Worm (Caenorhabditis elegans) whole organism, young adult: ENCODE measurements around the gene F56D2.8.

Source experiments
- B0035.1 ChIP-seq: sonication (generic microtip); optimal IDR thresholded peaks from 2 replicates; lab custom pipeline; 2016; ENCODE audit warnings: missing genetic modification characterization, mild to moderate bottlenecking, missing compliant biosample characterization, missing genotype, missing genetic modification reagents
- B0261.1 ChIP-seq: sonication (generic microtip); optimal IDR thresholded peaks from 2 replicates; lab custom pipeline; 2016; ENCODE audit warnings: mild to moderate bottlenecking, missing genetic modification characterization, moderate library complexity, missing compliant biosample characterization
- F23B12.7 ChIP-seq: sonication (generic microtip); optimal IDR thresholded peaks from 2 replicates; lab custom pipeline; 2017; ENCODE audit warnings: missing genetic modification characterization, mild to moderate bottlenecking, missing compliant biosample characterization, antibody characterized with exemption, moderate library complexity; ENCODE audit not compliant: insufficient read depth
- F33H1.4 ChIP-seq: fragments of 200-800 bp; sonication (Bioruptor generic); IDR thresholded peaks from 2 replicates; pipeline ENCODE4 v1.3.6; 2022; ENCODE audit warnings: missing genetic modification reagents, missing genetic modification characterization, missing compliant biosample characterization
- F39B2.1 ChIP-seq: fragments of 200-800 bp; sonication (Bioruptor generic); IDR thresholded peaks from 2 replicates; pipeline ENCODE4 v1.3.6; 2022; ENCODE audit warnings: missing genetic modification reagents, missing genetic modification characterization, missing compliant biosample characterization
- F49E8.2 ChIP-seq: sonication (generic microtip); optimal IDR thresholded peaks from 3 replicates; lab custom pipeline; 2017; ENCODE audit warnings: missing genetic modification characterization, mild to moderate bottlenecking, missing compliant biosample characterization, antibody characterized with exemption, moderate library complexity; ENCODE audit not compliant: insufficient read depth
- K12H6.12 ChIP-seq: fragments of 200-800 bp; sonication (Bioruptor generic); optimal IDR thresholded peaks from 2 replicates; lab custom pipeline; 2018; ENCODE audit warnings: mild to moderate bottlenecking, missing genetic modification characterization, missing compliant biosample characterization
- T07F8.4 ChIP-seq: sonication (generic microtip); optimal IDR thresholded peaks from 2 replicates; lab custom pipeline; 2016; ENCODE audit warnings: mild to moderate bottlenecking, missing genetic modification characterization, moderate library complexity, missing compliant biosample characterization
- Y53F4B.3 ChIP-seq: fragments of 200-800 bp; sonication (Bioruptor generic); IDR thresholded peaks from 2 replicates; pipeline ENCODE4 v1.3.6; 2022; ENCODE audit warnings: missing genetic modification reagents, missing genetic modification characterization, missing compliant biosample characterization
- ZK185.1 ChIP-seq: sonication (generic microtip); optimal IDR thresholded peaks from 2 replicates; lab custom pipeline; 2016; ENCODE audit warnings: mild to moderate bottlenecking, missing genetic modification characterization, missing compliant biosample characterization; ENCODE audit not compliant: poor library complexity, severe bottlenecking
- aptf-2 ChIP-seq: fragments of 200-800 bp; sonication (Bioruptor generic); conservative IDR thresholded peaks from 2 replicates; pipeline ENCODE4 v1.3.6; 2022; ENCODE audit warnings: missing genetic modification reagents, missing genetic modification characterization, missing compliant biosample characterization
- atf-7 ChIP-seq: sonication (generic microtip); optimal IDR thresholded peaks from 2 replicates; lab custom pipeline; 2017; ENCODE audit warnings: mild to moderate bottlenecking, missing genetic modification characterization, missing compliant biosample characterization
- attf-5 ChIP-seq: fragments of 200-800 bp; sonication (Bioruptor generic); optimal IDR thresholded peaks from 2 replicates; lab custom pipeline; 2018; ENCODE audit warnings: mild to moderate bottlenecking, missing genetic modification characterization, missing compliant biosample characterization
- bed-2 ChIP-seq: fragments of 200-800 bp; sonication (Bioruptor generic); IDR thresholded peaks from 2 replicates; pipeline ENCODE4 v1.3.6; 2022; ENCODE audit warnings: missing genetic modification reagents, missing genetic modification characterization, missing compliant biosample characterization
- ccch-3 ChIP-seq: fragments of 200-800 bp; sonication (Bioruptor generic); optimal IDR thresholded peaks from 2 replicates; lab custom pipeline; 2018; ENCODE audit warnings: mild to moderate bottlenecking, missing genetic modification characterization, missing compliant biosample characterization
- cebp-1 ChIP-seq, 2 experiments: fragments of 200-800 bp in 1 of 2; sonication (Bioruptor generic) in 1 of 2; sonication (generic microtip) in 1 of 2; IDR thresholded peaks in 1 of 2; optimal IDR thresholded peaks in 1 of 2; 2 replicates each; pipeline versions ENCODE4 v1.3.6 to Lab custom; 2017 to 2022; ENCODE audit warnings: missing compliant biosample characterization in 2 of 2, missing genetic modification characterization in 2 of 2, mild to moderate bottlenecking in 1 of 2, missing genetic modification reagents in 1 of 2, moderate library complexity in 1 of 2
- ceh-58 ChIP-seq: fragments of 200-800 bp; sonication (Bioruptor generic); IDR thresholded peaks from 2 replicates; pipeline ENCODE4 v1.3.6; 2022; ENCODE audit warnings: missing genetic modification characterization, missing compliant biosample characterization
- ceh-79 ChIP-seq: sonication (generic microtip); optimal IDR thresholded peaks from 2 replicates; lab custom pipeline; 2017; ENCODE audit warnings: mild to moderate bottlenecking, missing genetic modification characterization, missing compliant biosample characterization
- die-1 ChIP-seq: sonication (generic microtip); optimal IDR thresholded peaks from 2 replicates; lab custom pipeline; 2016; ENCODE audit warnings: missing genotype, mild to moderate bottlenecking, missing genetic modification characterization, missing compliant biosample characterization
- egl-44 ChIP-seq: fragments of 200-800 bp; sonication (Bioruptor generic); IDR thresholded peaks from 2 replicates; pipeline ENCODE4 v1.3.6; 2022; ENCODE audit warnings: missing genetic modification reagents, missing genetic modification characterization, missing compliant biosample characterization
- hlh-26 ChIP-seq: fragments of 200-800 bp; sonication (Bioruptor generic); conservative IDR thresholded peaks from 2 replicates; pipeline ENCODE4 v1.3.6; 2022; ENCODE audit warnings: missing genetic modification reagents, missing genetic modification characterization, missing compliant biosample characterization
- hmg-1.2 ChIP-seq: fragments of 200-800 bp; sonication (Bioruptor generic); IDR thresholded peaks from 2 replicates; pipeline ENCODE4 v1.3.6; 2022; ENCODE audit warnings: missing genetic modification reagents, missing genetic modification characterization, missing compliant biosample characterization
- let-526 ChIP-seq: fragments of 200-800 bp; sonication (Bioruptor generic); IDR thresholded peaks from 2 replicates; pipeline ENCODE4 v1.3.6; 2022; ENCODE audit warnings: missing genetic modification reagents, missing genetic modification characterization, missing compliant biosample characterization
- lin-40 ChIP-seq: sonication (generic microtip); optimal IDR thresholded peaks from 2 replicates; lab custom pipeline; 2016; ENCODE audit warnings: missing genetic modification characterization, mild to moderate bottlenecking, missing compliant biosample characterization, missing genotype, missing genetic modification reagents
- lin-54 ChIP-seq: fragments of 200-800 bp; sonication (Bioruptor generic); optimal IDR thresholded peaks from 2 replicates; lab custom pipeline; 2018; ENCODE audit warnings: mild to moderate bottlenecking, missing genetic modification characterization, missing compliant biosample characterization
- lir-1 ChIP-seq: fragments of 200-800 bp; sonication (Bioruptor generic); conservative IDR thresholded peaks from 2 replicates; pipeline ENCODE4 v1.3.6; 2022; ENCODE audit warnings: missing genetic modification reagents, missing genetic modification characterization, missing compliant biosample characterization
- madf-10 ChIP-seq: sonication (generic microtip); optimal IDR thresholded peaks from 2 replicates; lab custom pipeline; 2016; ENCODE audit warnings: mild to moderate bottlenecking, missing genetic modification characterization, missing compliant biosample characterization
- madf-6 ChIP-seq: fragments of 200-800 bp; sonication (Bioruptor generic); IDR thresholded peaks from 2 replicates; pipeline ENCODE4 v1.3.6; 2022; ENCODE audit warnings: missing genetic modification reagents, missing genetic modification characterization, missing compliant biosample characterization
- mcd-1 ChIP-seq: fragments of 200-800 bp; sonication (Bioruptor generic); IDR thresholded peaks from 2 replicates; pipeline ENCODE4 v1.3.6; 2022; ENCODE audit warnings: missing genetic modification reagents, missing genetic modification characterization, missing compliant biosample characterization
- nfyb-1 ChIP-seq: fragments of 200-800 bp; sonication (Bioruptor generic); IDR thresholded peaks from 2 replicates; pipeline ENCODE4 v1.3.6; 2022; ENCODE audit warnings: missing genetic modification reagents, missing genetic modification characterization, missing compliant biosample characterization
- nhr-120 ChIP-seq: fragments of 200-800 bp; sonication (Bioruptor generic); IDR thresholded peaks from 2 replicates; pipeline ENCODE4 v1.3.6; 2022; ENCODE audit warnings: missing genetic modification characterization, missing compliant biosample characterization
- nhr-27 ChIP-seq: fragments of 200-800 bp; sonication (Bioruptor generic); optimal IDR thresholded peaks from 2 replicates; lab custom pipeline; 2018; ENCODE audit warnings: mild to moderate bottlenecking, missing genetic modification characterization, moderate library complexity, missing compliant biosample characterization
- nhr-90 ChIP-seq: sonication (generic microtip); optimal IDR thresholded peaks from 2 replicates; lab custom pipeline; 2016; ENCODE audit warnings: missing genotype, mild to moderate bottlenecking, missing genetic modification characterization, missing compliant biosample characterization
- pha-4 ChIP-seq: fragments of 150-350 bp; sonication (generic microtip); optimal IDR thresholded peaks from 2 replicates; lab custom pipeline; 2014; ENCODE audit warnings: missing biosample characterization, missing genetic modification reagents, missing genetic modification characterization
- rec-8 ChIP-seq, 2 experiments: sonication (generic microtip); optimal IDR thresholded peaks; 2 replicates each; lab custom pipeline; 2016; ENCODE audit warnings: mild to moderate bottlenecking in 2 of 2, missing genetic modification characterization in 2 of 2, missing genetic modification reagents in 2 of 2, missing genotype in 2 of 2, missing biosample characterization in 1 of 2, missing compliant biosample characterization in 1 of 2, moderate library complexity in 1 of 2
- repo-1 ChIP-seq: sonication (generic microtip); optimal IDR thresholded peaks from 2 replicates; lab custom pipeline; 2017; ENCODE audit warnings: mild to moderate bottlenecking, missing genetic modification characterization, missing compliant biosample characterization
- snpc-1.3 ChIP-seq: sonication (generic microtip); optimal IDR thresholded peaks from 2 replicates; lab custom pipeline; 2017; ENCODE audit warnings: missing genetic modification characterization, mild to moderate bottlenecking, missing compliant biosample characterization, antibody characterized with exemption, moderate library complexity, missing genotype, missing genetic modification reagents; ENCODE audit not compliant: insufficient read depth
- snpc-4 ChIP-seq, 5 experiments: fragments of 150-350 bp in 1 of 5; sonication (generic microtip) in 4 of 5; optimal IDR thresholded peaks; 2 replicates each; lab custom pipeline; 2014 to 2018; ENCODE audit warnings: missing genetic modification characterization in 5 of 5, missing biosample characterization in 3 of 5, antibody characterized with exemption in 2 of 5, mild to moderate bottlenecking in 2 of 5, missing compliant biosample characterization in 2 of 5, missing genotype in 2 of 5, moderate library complexity in 2 of 5, missing genetic modification reagents in 1 of 5
- somi-1 ChIP-seq: fragments of 200-800 bp; sonication (Bioruptor generic); optimal IDR thresholded peaks from 2 replicates; lab custom pipeline; 2018; ENCODE audit warnings: mild to moderate bottlenecking, missing genetic modification characterization, missing compliant biosample characterization
- tbp1 ChIP-seq: fragments of 200-800 bp; sonication (Bioruptor generic); optimal IDR thresholded peaks from 2 replicates; lab custom pipeline; 2018; ENCODE audit warnings: mild to moderate bottlenecking, missing genetic modification characterization, missing compliant biosample characterization
- unc-62 ChIP-seq: fragments of 150-350 bp; optimal IDR thresholded peaks from 2 replicates; lab custom pipeline; 2014; ENCODE audit warnings: missing biosample characterization, missing genetic modification reagents, missing genetic modification characterization
- ztf-22 ChIP-seq: fragments of 200-800 bp; sonication (Bioruptor generic); optimal IDR thresholded peaks from 2 replicates; lab custom pipeline; 2018; ENCODE audit warnings: mild to moderate bottlenecking, missing genetic modification characterization, moderate library complexity, missing compliant biosample characterization
- ztf-26 ChIP-seq: sonication (generic microtip); optimal IDR thresholded peaks from 2 replicates; lab custom pipeline; 2017; ENCODE audit warnings: missing genetic modification characterization, missing compliant biosample characterization

Gene F56D2.8

DNA sequence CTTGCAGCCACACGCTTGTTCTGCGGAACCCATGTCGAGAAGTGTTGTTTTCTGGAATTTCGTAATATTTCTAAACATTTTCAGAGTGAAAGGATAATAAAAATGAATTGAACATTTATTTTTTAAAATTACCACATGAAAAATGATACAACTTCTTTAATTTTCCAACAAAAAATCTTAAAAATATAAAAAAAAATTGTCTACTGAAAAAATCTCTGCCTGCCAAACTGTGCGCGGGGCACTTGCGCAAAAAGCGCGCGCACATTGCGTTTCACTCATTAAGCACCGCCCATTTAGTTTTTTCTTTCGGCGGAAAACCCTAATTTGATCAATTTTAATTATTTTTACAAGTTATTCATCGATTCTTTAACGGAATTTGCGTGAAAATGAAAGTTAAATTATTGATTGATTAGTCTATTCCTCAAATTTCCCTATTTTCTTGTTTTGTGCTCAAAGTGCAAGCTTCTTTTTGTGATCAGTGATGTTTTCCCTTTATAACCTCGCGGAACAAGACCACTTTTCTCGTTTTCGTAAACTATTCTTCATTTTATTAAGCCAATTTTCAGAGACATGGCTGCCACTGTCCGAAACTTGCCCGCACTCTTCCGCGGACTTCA lies 27.7 kb downstream of the F56D2.8 start, which contains the start of the genes nmad-1 and hach-1 (continued):
- TF ChIP-seq die-1 (peak; percentile 55), tbp1 (GFP tag; lab: Kevin White, UChicago) (peak; percentile 58), Y53F4B.3 (GFP tag; lab: Robert Waterston, UW) (no peak), ztf-22 (GFP tag; lab: Kevin White, UChicago) (no peak), aptf-2 (GFP tag; lab: Robert Waterston, UW) (no peak), ceh-79 (tag; lab: Kevin White, UChicago) (no peak), lin-40 (peak; percentile 77), hmg-1.2 (GFP tag; lab: Robert Waterston, UW) (peak; percentile 58), B0035.1 (tag; lab: Kevin White, UChicago) (no peak), F33H1.4 (GFP tag; lab: Robert Waterston, UW) (peak; percentile 62), F39B2.1 (GFP tag; lab: Robert Waterston, UW) (no peak), nhr-120 (GFP tag; lab: Robert Waterston, UW) (no peak), F23B12.7 (peak; percentile 72), nhr-27 (no peak), rec-8 (tag; optimal IDR thresholded peaks at IDR 0.05; lab: Kevin White, UChicago) (peak; percentile 28 to 45), unc-62 (GFP tag; lab: Kevin White, UChicago) (no peak), B0261.1 (tag; lab: Kevin White, UChicago) (no peak), lir-1 (GFP tag; lab: Robert Waterston, UW) (peak; percentile 37; the same call in 1 of the 2 replicates)

ce11 chrIII:5553098-5553497 lies 29.6 kb downstream of the F56D2.8 start:
- TF ChIP-seq madf-6 (GFP tag; lab: Robert Waterston, UW) (peak; percentile 11; the same call in 1 of the 2 replicates), atf-7 (tag; lab: Kevin White, UChicago) (peak; percentile 64), madf-10 (tag; lab: Kevin White, UChicago) (peak; percentile 17), nfyb-1 (GFP tag; lab: Robert Waterston, UW) (peak; percentile 79), ccch-3 (no peak), hlh-26 (no peak), snpc-1.3 (tag; lab: Kevin White, UChicago) (no peak), T07F8.4 (tag; lab: Kevin White, UChicago) (no peak), somi-1 (GFP tag; lab: Kevin White, UChicago) (no peak), F49E8.2 (tag; lab: Kevin White, UChicago) (no peak), bed-2 (GFP tag; lab: Robert Waterston, UW) (no peak), egl-44 (GFP tag; lab: Robert Waterston, UW) (no peak), K12H6.12 (tag; lab: Kevin White, UChicago) (no peak), tbp1 (GFP tag; lab: Kevin White, UChicago) (peak; percentile 13), ztf-26 (no peak), lin-54 (GFP tag; lab: Kevin White, UChicago) (peak; percentile 30), cebp-1 (GFP tag; IDR thresholded peaks at IDR 0.05; lab: Robert Waterston, UW) (0 out of 2 replicates have a peak, but pooled peaks have one; percentile 17), cebp-1 (tag; optimal IDR thresholded peaks at IDR 0.05; lab: Kevin White, UChicago) (peak; percentile 64), unc-62 (GFP tag; lab: Kevin White, UChicago) (peak; percentile 90), ZK185.1 (tag; lab: Kevin White, UChicago) (no peak), ztf-22 (GFP tag; lab: Kevin White, UChicago) (peak; percentile 44), F33H1.4 (GFP tag; lab: Robert Waterston, UW) (no peak), pha-4 (tag; lab: Kevin White, UChicago) (peak; percentile 76), ceh-58 (GFP tag; lab: Robert Waterston, UW) (no peak), let-526 (0 out of 2 replicates have a peak, but pooled peaks have one; percentile 48), nhr-90 (tag; lab: Kevin White, UChicago) (peak; percentile 53), attf-5 (GFP tag; lab: Kevin White, UChicago) (peak; percentile 45), mcd-1 (GFP tag; lab: Robert Waterston, UW) (peak; percentile 23; the same call in 1 of the 2 replicates), F23B12.7 (peak; percentile 20), lir-1 (GFP tag; lab: Robert Waterston, UW) (0 out of 2 replicates have a peak, but pooled peaks have one; percentile 10), snpc-4 (GFP tag; optimal IDR thresholded peaks at IDR 0.05; lab: Kevin White, UChicago) (no peak), snpc-4 (tag; optimal IDR thresholded peaks at IDR 0.05; lab: Kevin White, UChicago) (no peak), lin-40 (peak; percentile 26), repo-1 (peak; percentile 19)
